Fruit fly (Drosophila melanogaster) whole organism, prepupa: ENCODE results near the gene ppan.

Experiments used
- CG10631 ChIP-seq: fragments of 200-800 bp; sonication (Bioruptor generic); optimal IDR thresholded peaks from 2 replicates; lab custom pipeline; 2016; ENCODE audit warnings: missing biosample characterization, missing genetic modification characterization
- CG32006 ChIP-seq: fragments of 200-800 bp; sonication (Bioruptor generic); optimal IDR thresholded peaks from 3 replicates; lab custom pipeline; 2017; ENCODE audit warnings: missing biosample characterization, mild to moderate bottlenecking, missing genetic modification characterization
- CG3919 ChIP-seq: fragments of 200-800 bp; sonication (Bioruptor generic); optimal IDR thresholded peaks from 3 replicates; lab custom pipeline; 2016; ENCODE audit warnings: missing biosample characterization, missing genetic modification characterization
- CG8119 ChIP-seq: fragments of 200-800 bp; sonication (Bioruptor generic); IDR thresholded peaks from 3 replicates; pipeline ENCODE4 v1.3.6; 2022; ENCODE audit warnings: missing biosample characterization, missing genetic modification characterization
- CG8632 ChIP-seq: fragments of 200-800 bp; sonication (Bioruptor generic); optimal IDR thresholded peaks from 3 replicates; lab custom pipeline; 2016; ENCODE audit warnings: missing biosample characterization, missing genetic modification characterization
- Eip78C ChIP-seq: fragments of 200-800 bp; sonication (Bioruptor generic); peaks from one replicate; lab custom pipeline; 2016; ENCODE audit warnings: missing biosample characterization, missing genetic modification characterization
- Lpt ChIP-seq: fragments of 200-800 bp; sonication (Bioruptor generic); optimal IDR thresholded peaks from 3 replicates; lab custom pipeline; 2016; ENCODE audit warnings: missing biosample characterization, missing genetic modification characterization
- Sox15 ChIP-seq: fragments of 200-800 bp; sonication (Bioruptor generic); optimal IDR thresholded peaks from 3 replicates; lab custom pipeline; 2016; ENCODE audit warnings: missing biosample characterization, missing genetic modification characterization
- achi ChIP-seq: fragments of 200-800 bp; sonication (Bioruptor generic); optimal IDR thresholded peaks from 3 replicates; lab custom pipeline; 2016; ENCODE audit warnings: missing biosample characterization, missing genetic modification characterization
- dsx ChIP-seq: fragments of 200-800 bp; optimal IDR thresholded peaks from 3 replicates; lab custom pipeline; 2019; ENCODE audit warnings: missing biosample characterization, mild to moderate bottlenecking, missing genetic modification characterization, moderate library complexity; ENCODE audit not compliant: poor library complexity, severe bottlenecking
- esn ChIP-seq: fragments of 200-800 bp; sonication (Bioruptor generic); optimal IDR thresholded peaks from 2 replicates; lab custom pipeline; 2016; ENCODE audit warnings: missing biosample characterization, mild to moderate bottlenecking, missing genetic modification characterization, moderate library complexity
- fd59A ChIP-seq: fragments of 200-800 bp; sonication (Bioruptor generic); optimal IDR thresholded peaks from 2 replicates; lab custom pipeline; 2017; ENCODE audit warnings: missing biosample characterization, mild to moderate bottlenecking, missing genetic modification characterization, missing genetic modification reagents
- fkh ChIP-seq: fragments of 200-800 bp; sonication (Bioruptor generic); optimal IDR thresholded peaks from 3 replicates; lab custom pipeline; 2017; ENCODE audit warnings: missing biosample characterization, mild to moderate bottlenecking, missing genetic modification characterization, moderate library complexity
- pdm3 ChIP-seq: fragments of 200-800 bp; sonication (Bioruptor generic); optimal IDR thresholded peaks from 3 replicates; lab custom pipeline; 2016; ENCODE audit warnings: missing biosample characterization, missing genetic modification characterization
- ss ChIP-seq, 2 experiments: fragments of 200-800 bp; sonication (Bioruptor generic); optimal IDR thresholded peaks; 2 replicates in 1 of 2; 3 replicates in 1 of 2; lab custom pipeline; 2017 to 2018; ENCODE audit warnings: mild to moderate bottlenecking in 2 of 2, missing biosample characterization in 2 of 2, missing genetic modification characterization in 2 of 2, moderate library complexity in 1 of 2
- vri ChIP-seq: fragments of 200-800 bp; sonication (Bioruptor generic); optimal IDR thresholded peaks from 3 replicates; lab custom pipeline; 2016; ENCODE audit warnings: missing biosample characterization, mild to moderate bottlenecking, missing genetic modification characterization

The ppan gene

dm6 chr3R:21161620-21162029, 45.6 kb downstream of the ppan start:
- no peak for TF ChIP-seq Lpt (GFP tag; lab: Kevin White, UChicago)
- TF ChIP-seq CG8119 (GFP tag; lab: Robert Waterston, UW): 0 out of 3 replicates have a peak, but pooled peaks have one; percentile 21
- TF ChIP-seq fkh (GFP tag; lab: Kevin White, UChicago): peak; percentile 67
- no peak for TF ChIP-seq pdm3 (GFP tag; lab: Kevin White, UChicago)
- peak; percentile 3 for TF ChIP-seq CG8632 (GFP tag; lab: Kevin White, UChicago)
- no peak for TF ChIP-seq ss (GFP tag; optimal IDR thresholded peaks at IDR 0.05; lab: Kevin White, UChicago)
- TF ChIP-seq achi (GFP tag; lab: Kevin White, UChicago): no peak
- peak; percentile 59 for TF ChIP-seq Eip78C
- no peak for TF ChIP-seq fd59A (GFP tag; lab: Kevin White, UChicago)
- TF ChIP-seq esn (GFP tag; lab: Kevin White, UChicago): no peak
- TF ChIP-seq CG32006 (GFP tag; lab: Kevin White, UChicago): peak; percentile 34
- no peak for TF ChIP-seq CG3919
- TF ChIP-seq vri: peak; percentile 42
- peak; percentile 76 for TF ChIP-seq dsx (GFP tag; lab: Kevin White, UChicago)
- TF ChIP-seq CG10631 (GFP tag; lab: Kevin White, UChicago): no peak

dm6 chr3R:21163318-21163828, 47.3 kb downstream of the ppan start, which contains the start of gene CG5810:
CG5810 (plus strand) TSS chr3R:21163778.
- TF ChIP-seq Eip78C (no peak), vri (peak; percentile 77), fkh (GFP tag; lab: Kevin White, UChicago) (peak; percentile 59), Sox15 (GFP tag; lab: Kevin White, UChicago) (no peak)
